Worm (Caenorhabditis elegans) whole organism, dauer: ENCODE results near the gene rol-8.

Experiments
- unc-62 ChIP-seq: sonication (generic microtip); optimal IDR thresholded peaks from 2 replicates; lab custom pipeline; 2017; ENCODE audit warnings: missing biosample characterization, missing genetic modification reagents, missing genetic modification characterization

rol-8 gene

DNA sequence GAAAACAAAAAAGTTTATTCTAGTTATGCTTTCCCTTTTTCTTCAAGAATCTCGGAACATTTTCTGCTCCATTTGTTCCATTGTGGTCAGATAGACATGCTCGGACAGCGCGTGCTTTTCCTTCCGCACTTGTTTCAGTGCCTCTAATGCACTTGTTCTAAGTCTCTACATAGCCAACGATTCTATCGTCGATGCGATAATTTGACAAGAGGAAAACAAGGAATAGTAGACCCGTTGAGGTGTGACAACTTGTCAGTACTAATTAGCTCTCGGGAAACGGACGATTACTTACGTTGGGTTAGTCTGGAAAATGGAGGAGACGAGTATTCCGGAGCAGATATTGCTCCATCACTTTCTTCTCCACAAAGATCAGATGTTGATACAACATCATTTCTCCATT, 44.4 kb downstream of the rol-8 start:
- TF ChIP-seq unc-62 (GFP tag; lab: Kevin White, UChicago), result no peak

DNA sequence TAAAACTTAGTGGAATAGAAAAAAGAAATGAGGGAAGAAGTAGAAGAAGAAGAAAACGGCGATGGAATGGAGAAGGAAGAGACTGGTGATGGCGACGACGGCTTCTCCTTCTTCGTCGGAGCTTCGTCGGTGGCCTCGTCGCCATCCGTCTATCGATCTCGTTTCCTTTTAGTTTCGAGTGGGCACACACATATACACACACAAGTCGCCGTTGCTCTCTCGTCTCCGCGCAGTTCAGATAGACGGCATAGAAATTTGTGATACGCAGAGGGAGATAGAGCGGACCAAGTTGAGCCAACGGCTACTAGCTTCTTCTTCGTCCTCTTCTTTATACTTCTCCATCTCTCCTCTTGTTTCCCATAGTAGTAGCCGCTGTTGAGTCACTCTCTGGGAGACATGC, 49.3 kb downstream of the rol-8 start:
- TF ChIP-seq unc-62 (GFP tag; lab: Kevin White, UChicago), result no peak

DNA sequence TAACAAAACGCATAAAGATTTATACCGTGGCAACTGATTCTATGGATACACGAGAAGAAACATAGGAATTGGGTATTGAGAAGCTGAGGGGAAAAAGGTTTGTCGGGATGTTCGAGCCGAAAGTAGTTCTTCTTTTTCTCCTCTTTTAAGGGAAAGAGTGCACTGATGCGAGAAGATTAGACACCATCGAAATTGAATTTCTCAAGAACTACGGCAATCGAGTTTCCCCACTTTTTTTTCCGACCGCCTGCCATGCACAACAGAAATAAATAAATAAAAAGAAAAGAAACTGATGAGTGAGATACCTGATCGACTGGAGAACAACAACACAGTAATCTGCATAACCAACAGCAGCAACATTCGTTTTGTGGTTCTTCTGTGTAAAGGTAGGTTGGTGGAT, 50.4 kb downstream of the rol-8 start:
- TF ChIP-seq unc-62 (GFP tag; lab: Kevin White, UChicago), result no peak

DNA sequence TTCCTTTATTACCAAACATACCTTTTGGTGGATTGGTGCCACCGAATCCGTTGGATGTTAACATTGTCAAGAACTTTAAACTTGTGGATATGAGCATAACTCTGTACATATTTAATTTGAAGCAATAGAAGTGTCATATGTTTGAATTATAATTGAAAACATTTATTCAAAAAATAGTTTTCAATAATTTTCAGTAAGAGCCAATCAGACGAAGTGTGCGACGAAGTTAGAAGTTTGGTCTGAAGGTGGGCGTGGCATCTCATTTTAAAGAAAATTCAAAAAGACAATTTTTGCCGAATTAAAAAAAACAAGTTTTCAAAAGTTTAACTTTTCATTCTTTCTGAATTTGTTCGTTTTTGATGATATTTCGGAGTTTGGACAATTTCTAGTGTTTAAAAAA, 50.9 kb downstream of the rol-8 start, which contains the start of gene syd-1:
Gene syd-1, minus strand, starts transcription at position 101 of the 400 bp plus-strand sequence.
- no peak for TF ChIP-seq unc-62 (GFP tag; lab: Kevin White, UChicago)
